Worm (Caenorhabditis elegans): ENCODE data around the gene hst-1.

ce11 chrIV:8729636-8730035 lies 38.3 kb upstream of the hst-1 start:
- TF ChIP-seq ztf-29 (GFP tag; IDR thresholded peaks at IDR 0.05) (no peak), cog-1 (tag; optimal IDR thresholded peaks at IDR 0.05) (no peak), med-1 (GFP tag; optimal IDR thresholded peaks at IDR 0.05; ENCODE audit: insufficient read depth) (no peak), flt-1 (GFP tag; IDR thresholded peaks at IDR 0.05) (no peak), T22C8.4 (GFP tag; IDR thresholded peaks at IDR 0.05) (no peak), ztf-23 (GFP tag; IDR thresholded peaks at IDR 0.05) (no peak), tab-1 (GFP tag; IDR thresholded peaks at IDR 0.05) (no peak), ref-1 (GFP tag; conservative IDR thresholded peaks at IDR 0.05) (no peak)

Data from whole organism, midembryonic.